Worm (Caenorhabditis elegans) whole organism, L4 larva: ENCODE measurements around the gene F17A2.16.

Experiments used
- lim-7 ChIP-seq: fragments of 200-800 bp; sonication (Bioruptor generic); IDR thresholded peaks from 2 replicates; pipeline ENCODE4 v1.3.6; 2022; ENCODE audit warnings: missing genetic modification characterization, missing compliant biosample characterization
- mdl-1 ChIP-seq, 2 experiments: fragments of 150-350 bp in 1 of 2; sonication (generic microtip) in 1 of 2; optimal IDR thresholded peaks; 2 replicates each; lab custom pipeline; 2014 to 2017; ENCODE audit warnings: missing biosample characterization in 2 of 2, missing genetic modification characterization in 2 of 2
- mep-1 ChIP-seq: fragments of 150-350 bp; sonication (generic microtip); optimal IDR thresholded peaks from 3 replicates; lab custom pipeline; 2014; ENCODE audit warnings: missing biosample characterization, missing genetic modification characterization
- unc-62 ChIP-seq, 3 experiments: fragments of 150-350 bp in 1 of 3; sonication (generic microtip); optimal IDR thresholded peaks in 2 of 3; peaks in 1 of 3; 1 replicate in 1 of 3; 2 replicates in 2 of 3; lab custom pipeline; 2014 to 2017; ENCODE audit warnings: missing biosample characterization in 3 of 3, missing genetic modification characterization in 3 of 3, missing genetic modification reagents in 3 of 3, missing genotype in 1 of 3

DNA sequence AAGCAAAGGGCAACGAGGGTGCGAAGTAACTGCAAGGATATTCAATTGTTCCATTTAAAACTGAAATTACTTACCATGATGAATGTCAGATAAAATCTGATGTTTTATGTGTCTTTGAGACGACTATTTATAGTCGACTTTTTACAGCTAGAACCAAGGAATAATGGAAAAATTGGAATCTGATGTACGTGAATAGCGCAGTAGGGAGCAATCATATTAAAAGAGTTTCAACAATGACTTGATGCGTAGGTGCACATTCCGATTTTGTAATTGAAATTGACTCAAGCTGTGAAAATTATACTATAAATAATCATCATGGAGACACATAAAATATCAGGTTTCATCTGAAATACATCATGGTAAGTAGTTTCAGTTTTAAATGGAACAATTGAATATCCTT, 35.0 kb downstream of the F17A2.16 start, which contains the start of the genes nspc-9 and nspc-10:
- TF ChIP-seq unc-62 (GFP tag; optimal IDR thresholded peaks at IDR 0.05 in 1 of 2; lab: Kevin White, UChicago) (no peak), unc-62 (tag; optimal IDR thresholded peaks at IDR 0.05; lab: Kevin White, UChicago) (no peak), lim-7 (GFP tag; lab: Robert Waterston, UW) (no peak), mdl-1 (tag; optimal IDR thresholded peaks at IDR 0.05; lab: Kevin White, UChicago) (no peak), mep-1 (tag; lab: Kevin White, UChicago) (no peak)
